Fruit fly (Drosophila melanogaster) whole organism, adult: Measurements from ENCODE around the gene CG42488.

ENCODE experiments used
- CG12768 ChIP-seq: fragments of 200-800 bp; sonication (Bioruptor generic); optimal IDR thresholded peaks from 2 replicates; lab custom pipeline; 2017; ENCODE audit warnings: missing biosample characterization, missing genetic modification characterization, mild to moderate bottlenecking, moderate library complexity, missing genetic modification reagents
- CG14711 ChIP-seq: fragments of 200-800 bp; sonication (Bioruptor generic); optimal IDR thresholded peaks from 2 replicates; lab custom pipeline; 2018; ENCODE audit warnings: missing biosample characterization, mild to moderate bottlenecking, missing genetic modification characterization, moderate library complexity
- CG33017 ChIP-seq: fragments of 200-800 bp; sonication (Bioruptor generic); optimal IDR thresholded peaks from 2 replicates; lab custom pipeline; 2018; ENCODE audit warnings: missing biosample characterization, mild to moderate bottlenecking, missing genetic modification characterization, moderate library complexity
- CG5204 ChIP-seq: fragments of 200-800 bp; sonication (Bioruptor generic); optimal IDR thresholded peaks from 2 replicates; lab custom pipeline; 2016; ENCODE audit warnings: missing biosample characterization, missing genetic modification characterization
- CG7101 ChIP-seq: fragments of 200-800 bp; sonication (Bioruptor generic); optimal IDR thresholded peaks from 2 replicates; lab custom pipeline; 2018; ENCODE audit warnings: missing biosample characterization, mild to moderate bottlenecking, missing genetic modification characterization, moderate library complexity
- Clk ChIP-seq: fragments of 200-800 bp; sonication (Bioruptor generic); optimal IDR thresholded peaks from 2 replicates; lab custom pipeline; 2017; ENCODE audit warnings: missing biosample characterization, missing genetic modification characterization
- Crg-1 ChIP-seq: fragments of 200-800 bp; sonication (Bioruptor generic); optimal IDR thresholded peaks from 2 replicates; lab custom pipeline; 2016; ENCODE audit warnings: missing biosample characterization, missing genetic modification characterization
- Hr96 ChIP-seq: fragments of 200-800 bp; sonication (Bioruptor generic); optimal IDR thresholded peaks from 2 replicates; lab custom pipeline; 2016; ENCODE audit warnings: missing biosample characterization, missing genetic modification characterization
- kay ChIP-seq: fragments of 200-800 bp; sonication (Bioruptor generic); peaks from one replicate; lab custom pipeline; 2016; ENCODE audit warnings: missing biosample characterization, missing genetic modification characterization, borderline replicate concordance
- toe ChIP-seq: fragments of 200-800 bp; sonication (Bioruptor generic); optimal IDR thresholded peaks from 2 replicates; lab custom pipeline; 2016; ENCODE audit warnings: missing biosample characterization, missing genetic modification characterization

DNA sequence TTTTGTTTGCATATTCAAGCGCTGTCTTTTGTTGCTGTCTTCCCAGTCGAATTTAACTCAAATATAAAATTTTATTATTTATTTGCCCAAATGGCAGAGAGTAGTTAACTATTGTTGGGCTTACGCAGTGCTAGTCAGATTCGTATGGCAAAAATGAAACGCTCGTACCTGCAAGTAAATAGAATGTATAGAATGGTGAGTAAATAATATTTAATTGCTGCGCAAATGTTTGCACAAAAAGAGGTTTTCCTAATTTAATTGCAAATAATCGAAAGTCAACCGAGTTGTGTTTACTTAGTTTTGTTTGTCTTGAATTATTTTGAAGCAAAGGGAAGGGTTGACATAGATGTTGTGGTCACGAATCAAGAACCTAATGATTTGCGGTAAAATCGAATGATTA lies 34.2 kb upstream of the CG42488 start:
- no peak for TF ChIP-seq Clk
- no peak for TF ChIP-seq Hr96 (GFP tag; lab: Kevin White, UChicago)
- no peak for TF ChIP-seq CG12768
- TF ChIP-seq Crg-1, result no peak
- no peak for TF ChIP-seq CG33017 (tag; lab: Kevin White, UChicago)
- no peak for TF ChIP-seq CG7101
- TF ChIP-seq CG5204 (GFP tag; lab: Kevin White, UChicago), result no peak
- TF ChIP-seq CG14711, result no peak
- no peak for TF ChIP-seq kay (GFP tag; lab: Kevin White, UChicago)
- TF ChIP-seq toe (GFP tag; lab: Kevin White, UChicago), result no peak
